Fruit fly (Drosophila melanogaster): ENCODE data around the gene CG42367.

CG42367 gene

DNA sequence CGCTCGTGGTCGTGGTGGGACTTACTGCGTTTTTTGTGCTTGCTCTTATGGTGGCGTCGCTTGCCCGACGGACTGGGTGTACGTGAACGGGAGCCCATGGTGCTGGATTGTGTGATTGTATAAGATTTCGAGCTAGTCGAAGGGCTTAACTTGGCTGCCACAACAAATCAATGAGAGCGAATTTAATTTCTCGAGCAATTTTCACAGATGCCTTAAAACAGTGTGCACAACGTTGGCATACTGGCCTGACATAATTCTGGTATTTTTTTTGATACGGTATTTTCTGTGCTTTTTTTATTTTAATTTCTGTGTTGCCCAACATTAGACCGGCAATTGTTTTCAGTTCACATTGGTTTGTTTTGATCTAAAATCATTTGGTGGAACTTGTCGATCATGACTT lies 7.5 kb downstream of the CG42367 start, which contains the start of gene Arglu1:
Arglu1 (minus strand) TSS at position 227 of the 400 bp plus-strand sequence.
- no peak for TF ChIP-seq OdsH (GFP tag; optimal IDR thresholded peaks at IDR 0.05)
- TF ChIP-seq CG31627 (GFP tag; optimal IDR thresholded peaks at IDR 0.05): peak; percentile 9
- TF ChIP-seq fd85E (GFP tag; optimal IDR thresholded peaks at IDR 0.05): no peak
- TF ChIP-seq CG6163 (GFP tag; IDR thresholded peaks at IDR 0.05): peak; percentile 53; the same call in 2 of the 3 replicates
- TF ChIP-seq lz (GFP tag; optimal IDR thresholded peaks at IDR 0.05): peak; percentile 41
- TF ChIP-seq svp (GFP tag): no peak
- peak; percentile 40 for TF ChIP-seq cyc (GFP tag; optimal IDR thresholded peaks at IDR 0.05)
- TF ChIP-seq CG7368 (GFP tag; optimal IDR thresholded peaks at IDR 0.05): no peak
- TF ChIP-seq dac (GFP tag; optimal IDR thresholded peaks at IDR 0.05): no peak

- TF ChIP-seq CG9139 (GFP tag; optimal IDR thresholded peaks at IDR 0.05) (no peak), CG34406 (GFP tag; optimal IDR thresholded peaks at IDR 0.05) (no peak), CG8319 (GFP tag; optimal IDR thresholded peaks at IDR 0.05) (no peak), ss (GFP tag; optimal IDR thresholded peaks at IDR 0.05) (no peak), Met (GFP tag; optimal IDR thresholded peaks at IDR 0.05) (no peak), CG6163 (GFP tag; IDR thresholded peaks at IDR 0.05) (0 out of 3 replicates have a peak, but pooled peaks have one; percentile 29), dac (GFP tag; optimal IDR thresholded peaks at IDR 0.05) (no peak), Hr38 (GFP tag; optimal IDR thresholded peaks at IDR 0.05) (no peak), OdsH (GFP tag; optimal IDR thresholded peaks at IDR 0.05) (no peak), Blimp-1 (GFP tag; optimal IDR thresholded peaks at IDR 0.05) (no peak), salr (GFP tag; optimal IDR thresholded peaks at IDR 0.05) (no peak), Hr4 (GFP tag; optimal IDR thresholded peaks at IDR 0.05) (no peak), esn (GFP tag; optimal IDR thresholded peaks at IDR 0.05) (peak; percentile 58), vri (GFP tag; optimal IDR thresholded peaks at IDR 0.05) (peak; percentile 59), lz (GFP tag; optimal IDR thresholded peaks at IDR 0.05) (peak; percentile 42), acj6 (GFP tag; optimal IDR thresholded peaks at IDR 0.05) (no peak), CG4318 (GFP tag; optimal IDR thresholded peaks at IDR 0.05) (no peak), pdm3 (GFP tag; optimal IDR thresholded peaks at IDR 0.05) (no peak), CG7368 (GFP tag; optimal IDR thresholded peaks at IDR 0.05) (peak; percentile 18), Ets21C (GFP tag; optimal IDR thresholded peaks at IDR 0.05) (no peak), CG8632 (GFP tag; optimal IDR thresholded peaks at IDR 0.05) (no peak), CG6276 (GFP tag; optimal IDR thresholded peaks at IDR 0.05) (no peak), Lpt (GFP tag; optimal IDR thresholded peaks at IDR 0.05) (no peak), Eip93F (GFP tag; optimal IDR thresholded peaks at IDR 0.05) (no peak), achi (GFP tag; optimal IDR thresholded peaks at IDR 0.05) (no peak), Sox102F (GFP tag; optimal IDR thresholded peaks at IDR 0.05) (no peak), Eip78C (GFP tag) (peak; percentile 74), CG15336 (GFP tag; IDR thresholded peaks at IDR 0.05) (no peak), CG6792 (GFP tag; optimal IDR thresholded peaks at IDR 0.05) (no peak), CG11902 (GFP tag; optimal IDR thresholded peaks at IDR 0.05) (no peak), eg (GFP tag; IDR thresholded peaks at IDR 0.05) (peak; percentile 56; the same call in 1 of the 3 replicates), cyc (GFP tag; optimal IDR thresholded peaks at IDR 0.05) (peak; percentile 42), CG11294 (GFP tag; IDR thresholded peaks at IDR 0.05) (no peak), Ets96B (tag; optimal IDR thresholded peaks at IDR 0.05) (peak; percentile 13), CG3032 (tag; optimal IDR thresholded peaks at IDR 0.05) (no peak), Smox (GFP tag; optimal IDR thresholded peaks at IDR 0.05) (no peak), CG10669 (GFP tag; optimal IDR thresholded peaks at IDR 0.05) (no peak), net (GFP tag; optimal IDR thresholded peaks at IDR 0.05) (peak; percentile 39), CG16779 (tag; optimal IDR thresholded peaks at IDR 0.05) (no peak), CG11762 (GFP tag; optimal IDR thresholded peaks at IDR 0.05; ENCODE audit: insufficient read depth) (peak; percentile 29), Hr39 (GFP tag; optimal IDR thresholded peaks at IDR 0.05) (no peak), svp (GFP tag) (no peak), dsx (GFP tag; optimal IDR thresholded peaks at IDR 0.05; ENCODE audit: poor library complexity, severe bottlenecking) (no peak), fd59A (GFP tag; optimal IDR thresholded peaks at IDR 0.05) (peak; percentile 19), CG1621 (tag; optimal IDR thresholded peaks at IDR 0.05) (no peak), CG6808 (GFP tag; optimal IDR thresholded peaks at IDR 0.05) (no peak)
Measured at dm6 chr2L:9938631-9939256, 8.4 kb downstream of the CG42367 start, which contains the start of the genes Datp and CG4619. Gene Datp, minus strand, starts transcription at chr2L:9938790. Gene CG4619, plus strand, starts transcription at chr2L:9938863.
